Worm (Caenorhabditis elegans) whole organism, L1 larva: ENCODE measurements around the gene lec-2.

ENCODE experiments used
- C04F5.9 ChIP-seq: sonication (generic microtip); optimal IDR thresholded peaks from 2 replicates; lab custom pipeline; 2016; ENCODE audit warnings: missing genetic modification characterization, missing compliant biosample characterization
- C16A3.4 ChIP-seq: fragments of 150-350 bp; optimal IDR thresholded peaks from 2 replicates; lab custom pipeline; 2014; ENCODE audit warnings: missing biosample characterization, missing genetic modification characterization
- C34B4.2 ChIP-seq: sonication (generic microtip); optimal IDR thresholded peaks from 2 replicates; lab custom pipeline; 2017; ENCODE audit warnings: mild to moderate bottlenecking, missing genetic modification characterization, missing compliant biosample characterization
- F16B12.6 ChIP-seq: fragments of 150-350 bp; optimal IDR thresholded peaks from 2 replicates; lab custom pipeline; 2014; ENCODE audit warnings: missing biosample characterization, missing genetic modification characterization
- aha-1 ChIP-seq: fragments of 150-350 bp; optimal IDR thresholded peaks from 2 replicates; lab custom pipeline; 2014; ENCODE audit warnings: missing biosample characterization, missing genetic modification characterization
- aly-2 ChIP-seq: fragments of 150-350 bp; optimal IDR thresholded peaks from 2 replicates; lab custom pipeline; 2014; ENCODE audit warnings: missing biosample characterization, missing genetic modification characterization
- ceh-8 ChIP-seq: fragments of 200-800 bp; sonication (Bioruptor generic); optimal IDR thresholded peaks from 2 replicates; lab custom pipeline; 2018; ENCODE audit warnings: mild to moderate bottlenecking, missing genetic modification characterization, moderate library complexity, missing compliant biosample characterization
- ceh-82 ChIP-seq, 3 experiments: fragments of 150-350 bp in 1 of 3; sonication (generic microtip) in 2 of 3; optimal IDR thresholded peaks; 2 replicates each; lab custom pipeline; 2014 to 2017; ENCODE audit warnings: missing biosample characterization in 3 of 3, missing genetic modification characterization in 3 of 3
- ceh-90 ChIP-seq: sonication (generic microtip); optimal IDR thresholded peaks from 2 replicates; lab custom pipeline; 2016; ENCODE audit warnings: missing genetic modification characterization, missing compliant biosample characterization
- dpl-1 ChIP-seq, 3 experiments: fragments of 150-350 bp in 2 of 3; sonication (generic microtip) in 1 of 3; optimal IDR thresholded peaks; 2 replicates each; lab custom pipeline; 2014 to 2017; ENCODE audit warnings: missing biosample characterization in 3 of 3, missing genetic modification characterization in 3 of 3, missing genetic modification reagents in 3 of 3
- dsc-1 ChIP-seq: sonication (generic microtip); optimal IDR thresholded peaks from 2 replicates; lab custom pipeline; 2016; ENCODE audit warnings: mild to moderate bottlenecking, missing genetic modification characterization, missing compliant biosample characterization
- efl-1 ChIP-seq, 4 experiments: fragments of 150-350 bp; optimal IDR thresholded peaks in 3 of 4; peaks in 1 of 4; 1 replicate in 1 of 4; 2 replicates in 3 of 4; lab custom pipeline; 2014; ENCODE audit warnings: missing biosample characterization in 2 of 4, missing genetic modification characterization in 2 of 4, missing genetic modification reagents in 2 of 4
- egl-13 ChIP-seq: sonication (generic microtip); optimal IDR thresholded peaks from 2 replicates; lab custom pipeline; 2016; ENCODE audit warnings: missing genotype, missing genetic modification reagents, missing genetic modification characterization, missing compliant biosample characterization
- elt-2 ChIP-seq: sonication (generic microtip); optimal IDR thresholded peaks from 2 replicates; lab custom pipeline; 2016; ENCODE audit warnings: missing genetic modification characterization, mild to moderate bottlenecking, inconsistent platforms, missing compliant biosample characterization, missing genetic modification reagents
- elt-3 ChIP-seq, 6 experiments: fragments of 150-350 bp in 1 of 6; sonication (generic microtip); optimal IDR thresholded peaks; 2 replicates each; lab custom pipeline; 2017 to 2018; ENCODE audit warnings: missing biosample characterization in 6 of 6, missing genetic modification characterization in 6 of 6, inconsistent platforms in 1 of 6
- ets-5 ChIP-seq: fragments of 200-800 bp; sonication (Bioruptor generic); IDR thresholded peaks from 2 replicates; pipeline ENCODE4 v1.3.6; 2022; ENCODE audit warnings: missing genetic modification characterization, missing compliant biosample characterization
- fkh-10 ChIP-seq: sonication (generic microtip); optimal IDR thresholded peaks from 2 replicates; lab custom pipeline; 2017; ENCODE audit warnings: missing biosample characterization, missing genetic modification reagents, missing genetic modification characterization
- fkh-4 ChIP-seq: sonication (generic microtip); optimal IDR thresholded peaks from 2 replicates; lab custom pipeline; 2016; ENCODE audit warnings: missing compliant biosample characterization, missing genetic modification characterization, borderline replicate concordance
- fos-1 ChIP-seq: fragments of 150-350 bp; optimal IDR thresholded peaks from 2 replicates; lab custom pipeline; 2014; ENCODE audit warnings: missing biosample characterization, missing genetic modification characterization
- lin-14 ChIP-seq: fragments of 200-800 bp; sonication (Bioruptor generic); optimal IDR thresholded peaks from 2 replicates; lab custom pipeline; 2018; ENCODE audit warnings: mild to moderate bottlenecking, missing genetic modification characterization, moderate library complexity, missing compliant biosample characterization
- lin-15B ChIP-seq: fragments of 150-350 bp; sonication (generic microtip); optimal IDR thresholded peaks from 3 replicates; lab custom pipeline; 2014; ENCODE audit warnings: missing biosample characterization, missing genetic modification characterization
- lin-35 ChIP-seq, 2 experiments: fragments of 150-350 bp; optimal IDR thresholded peaks; 2 replicates each; lab custom pipeline; 2014; ENCODE audit warnings: missing biosample characterization in 2 of 2, missing genetic modification characterization in 2 of 2, missing genetic modification reagents in 2 of 2
- lin-39 ChIP-seq: fragments of 150-350 bp; optimal IDR thresholded peaks from 2 replicates; lab custom pipeline; 2014; ENCODE audit warnings: missing biosample characterization, missing genetic modification reagents, missing genetic modification characterization
- lir-3 ChIP-seq: sonication (generic microtip); optimal IDR thresholded peaks from 2 replicates; lab custom pipeline; 2016; ENCODE audit warnings: mild to moderate bottlenecking, missing genetic modification characterization, moderate library complexity, missing compliant biosample characterization; ENCODE audit not compliant: poor library complexity
- lsy-2 ChIP-seq, 2 experiments: fragments of 150-350 bp; optimal IDR thresholded peaks; 2 replicates each; lab custom pipeline; 2014; ENCODE audit warnings: missing biosample characterization in 2 of 2, missing genetic modification characterization in 2 of 2
- mef-2 ChIP-seq: fragments of 150-350 bp; optimal IDR thresholded peaks from 2 replicates; lab custom pipeline; 2014; ENCODE audit warnings: missing biosample characterization, missing genetic modification characterization
- nhr-11 ChIP-seq: fragments of 150-350 bp; optimal IDR thresholded peaks from 2 replicates; lab custom pipeline; 2014; ENCODE audit warnings: missing biosample characterization, missing genetic modification characterization
- nhr-19 ChIP-seq: fragments of 200-800 bp; sonication (Bioruptor generic); conservative IDR thresholded peaks from 2 replicates; pipeline ENCODE4 v1.3.6; 2022; ENCODE audit warnings: missing genetic modification characterization, missing compliant biosample characterization
- nhr-20 ChIP-seq: sonication (generic microtip); optimal IDR thresholded peaks from 2 replicates; lab custom pipeline; 2016; ENCODE audit warnings: mild to moderate bottlenecking, missing genetic modification characterization, missing compliant biosample characterization
- nhr-71 ChIP-seq: sonication (generic microtip); optimal IDR thresholded peaks from 2 replicates; lab custom pipeline; 2016; ENCODE audit warnings: mild to moderate bottlenecking, missing genetic modification characterization, moderate library complexity, missing compliant biosample characterization
- nhr-76 ChIP-seq: sonication (generic microtip); optimal IDR thresholded peaks from 2 replicates; lab custom pipeline; 2017; ENCODE audit warnings: missing biosample characterization, missing genetic modification characterization
- nhr-84 ChIP-seq: sonication (generic microtip); optimal IDR thresholded peaks from 2 replicates; lab custom pipeline; 2017; ENCODE audit warnings: missing biosample characterization, missing genetic modification characterization
- nhr-85 ChIP-seq: sonication (generic microtip); peaks from one replicate; lab custom pipeline; 2016; ENCODE audit warnings: missing genetic modification characterization, inconsistent platforms, missing compliant biosample characterization
- nhr-90 ChIP-seq: sonication (generic microtip); optimal IDR thresholded peaks from 2 replicates; lab custom pipeline; 2016; ENCODE audit warnings: mild to moderate bottlenecking, missing genetic modification characterization, missing compliant biosample characterization; ENCODE audit not compliant: poor library complexity
- pax-3 ChIP-seq: fragments of 200-800 bp; sonication (Bioruptor generic); optimal IDR thresholded peaks from 2 replicates; lab custom pipeline; 2018; ENCODE audit warnings: mild to moderate bottlenecking, missing genetic modification characterization, moderate library complexity, missing compliant biosample characterization
- pqm-1 ChIP-seq: sonication (generic microtip); optimal IDR thresholded peaks from 3 replicates; lab custom pipeline; 2017; ENCODE audit warnings: missing biosample characterization, missing genetic modification characterization
- rnt-1 ChIP-seq: sonication (generic microtip); optimal IDR thresholded peaks from 2 replicates; lab custom pipeline; 2016; ENCODE audit warnings: mild to moderate bottlenecking, missing genetic modification characterization, moderate library complexity, missing compliant biosample characterization
- snpc-4 ChIP-seq: fragments of 150-350 bp; optimal IDR thresholded peaks from 2 replicates; lab custom pipeline; 2014; ENCODE audit warnings: missing biosample characterization, missing genetic modification characterization
- snu-23 ChIP-seq: sonication (generic microtip); optimal IDR thresholded peaks from 2 replicates; lab custom pipeline; 2016; ENCODE audit warnings: missing genetic modification characterization, missing compliant biosample characterization
- sox-4 ChIP-seq: sonication (generic microtip); optimal IDR thresholded peaks from 2 replicates; lab custom pipeline; 2016; ENCODE audit warnings: missing genetic modification characterization, missing compliant biosample characterization
- sptf-1 ChIP-seq: fragments of 150-350 bp; optimal IDR thresholded peaks from 2 replicates; lab custom pipeline; 2014; ENCODE audit warnings: missing biosample characterization, missing genetic modification characterization
- sup-37 ChIP-seq: fragments of 200-800 bp; sonication (Bioruptor generic); optimal IDR thresholded peaks from 2 replicates; lab custom pipeline; 2018; ENCODE audit warnings: mild to moderate bottlenecking, missing genetic modification characterization, missing compliant biosample characterization
- swsn-7 ChIP-seq: sonication (generic microtip); optimal IDR thresholded peaks from 2 replicates; lab custom pipeline; 2016; ENCODE audit warnings: missing genetic modification characterization, missing compliant biosample characterization
- tbx-2 ChIP-seq: sonication (generic microtip); optimal IDR thresholded peaks from 2 replicates; lab custom pipeline; 2016; ENCODE audit warnings: missing genetic modification characterization, missing compliant biosample characterization
- unc-130 ChIP-seq: fragments of 150-350 bp; optimal IDR thresholded peaks from 2 replicates; lab custom pipeline; 2017; ENCODE audit warnings: missing biosample characterization, missing genetic modification characterization, inconsistent platforms
- unc-30 ChIP-seq: sonication (generic microtip); optimal IDR thresholded peaks from 2 replicates; lab custom pipeline; 2017; ENCODE audit warnings: missing biosample characterization, missing genetic modification characterization
- unc-62 ChIP-seq: fragments of 150-350 bp; optimal IDR thresholded peaks from 2 replicates; lab custom pipeline; 2014; ENCODE audit warnings: missing biosample characterization, missing genetic modification reagents, missing genetic modification characterization
- unc-86 ChIP-seq: sonication (generic microtip); optimal IDR thresholded peaks from 2 replicates; lab custom pipeline; 2016; ENCODE audit warnings: missing genetic modification characterization, missing compliant biosample characterization
- unc-98 ChIP-seq: fragments of 200-800 bp; sonication (Bioruptor generic); IDR thresholded peaks from 2 replicates; pipeline ENCODE4 v1.3.6; 2022; ENCODE audit warnings: missing genetic modification characterization, missing compliant biosample characterization
- vab-15 ChIP-seq: sonication (generic microtip); optimal IDR thresholded peaks from 2 replicates; lab custom pipeline; 2017; ENCODE audit warnings: missing genotype, mild to moderate bottlenecking, missing genetic modification characterization, missing compliant biosample characterization
- zag-1 ChIP-seq: fragments of 150-350 bp; optimal IDR thresholded peaks from 2 replicates; lab custom pipeline; 2014; ENCODE audit warnings: missing biosample characterization, missing genetic modification characterization
- ztf-11 ChIP-seq, 2 experiments: sonication (generic microtip); optimal IDR thresholded peaks; 2 replicates each; lab custom pipeline; 2016 to 2017; ENCODE audit warnings: missing genetic modification characterization in 2 of 2, missing biosample characterization in 1 of 2, missing compliant biosample characterization in 1 of 2
- ztf-4 ChIP-seq: fragments of 150-350 bp; optimal IDR thresholded peaks from 2 replicates; lab custom pipeline; 2014; ENCODE audit warnings: missing biosample characterization, missing genetic modification characterization

Gene lec-2

DNA sequence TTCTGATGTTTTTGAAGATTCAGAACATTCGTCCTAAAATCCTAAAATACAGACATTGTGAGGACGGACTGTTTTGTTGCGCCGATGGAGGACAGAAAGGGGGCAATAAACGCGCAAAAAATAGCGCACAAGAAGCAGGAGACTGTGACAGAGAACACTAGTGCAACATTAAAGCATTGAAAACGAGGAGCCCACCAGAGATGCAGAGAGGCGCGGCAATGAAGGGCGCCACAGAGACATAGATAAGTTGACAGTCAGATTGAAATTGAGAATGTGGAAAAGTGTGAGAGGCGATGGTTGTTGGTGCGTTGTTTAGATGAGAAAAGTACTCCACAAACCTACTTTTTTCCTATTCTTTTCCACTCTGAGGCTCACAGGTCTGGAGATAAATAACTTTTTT, 41.0 kb downstream of the lec-2 start, which contains the start of gene aakg-5 (continued):
- TF ChIP-seq unc-30 (no peak), vab-15 (no peak), dpl-1 (GFP tag; optimal IDR thresholded peaks at IDR 0.05; lab: Kevin White, UChicago) (peak; percentile 59 to 66 (median 62)), nhr-76 (tag; lab: Kevin White, UChicago) (no peak), pqm-1 (tag; lab: Kevin White, UChicago) (no peak), mef-2 (tag; lab: Kevin White, UChicago) (no peak), unc-62 (no peak), tbx-2 (tag; lab: Kevin White, UChicago) (peak; percentile 92), snpc-4 (peak; percentile 41), unc-130 (tag; lab: Kevin White, UChicago) (peak; percentile 54), aha-1 (tag; lab: Kevin White, UChicago) (no peak), zag-1 (tag; lab: Kevin White, UChicago) (no peak), unc-86 (tag; lab: Kevin White, UChicago) (peak; percentile 77), ets-5 (GFP tag; lab: Robert Waterston, UW) (no peak), ztf-11 (tag; optimal IDR thresholded peaks at IDR 0.05; lab: Kevin White, UChicago) (no peak), C34B4.2 (tag; lab: Kevin White, UChicago) (no peak), nhr-84 (tag; lab: Kevin White, UChicago) (no peak), nhr-11 (tag; lab: Kevin White, UChicago) (peak; percentile 79), egl-13 (tag; lab: Kevin White, UChicago) (no peak), F16B12.6 (tag; lab: Kevin White, UChicago) (peak; percentile 28), lin-35 (GFP tag; optimal IDR thresholded peaks at IDR 0.05; lab: Kevin White, UChicago) (peak; percentile 72 to 88), elt-3 (tag; optimal IDR thresholded peaks at IDR 0.05; lab: Kevin White, UChicago) (peak in 5 of 6 experiments; percentile 36 to 86 (median 56)), dsc-1 (peak; percentile 70), lin-39 (tag; lab: Kevin White, UChicago) (peak; percentile 46), swsn-7 (peak; percentile 90), sox-4 (tag; lab: Kevin White, UChicago) (no peak), nhr-71 (tag; lab: Kevin White, UChicago) (peak; percentile 96), lsy-2 (tag; optimal IDR thresholded peaks at IDR 0.05; lab: Kevin White, UChicago) (peak; percentile 78 to 89), ceh-82 (tag; optimal IDR thresholded peaks at IDR 0.05; lab: Kevin White, UChicago) (peak; percentile 59 to 74 (median 72)), lir-3 (tag; lab: Kevin White, UChicago) (peak; percentile 51), aly-2 (no peak), ceh-8 (no peak), fos-1 (tag; lab: Kevin White, UChicago) (peak; percentile 67), nhr-90 (tag; lab: Kevin White, UChicago) (peak; percentile 85), nhr-85 (tag; lab: Kevin White, UChicago) (peak; percentile 99), C16A3.4 (tag; lab: Kevin White, UChicago) (peak; percentile 56), sptf-1 (tag; lab: Kevin White, UChicago) (no peak), lin-15B (tag; lab: Kevin White, UChicago) (no peak), pax-3 (tag; lab: Kevin White, UChicago) (peak; percentile 21), ceh-90 (no peak), rnt-1 (tag; lab: Kevin White, UChicago) (peak; percentile 90), sup-37 (GFP tag; lab: Kevin White, UChicago) (no peak)

DNA sequence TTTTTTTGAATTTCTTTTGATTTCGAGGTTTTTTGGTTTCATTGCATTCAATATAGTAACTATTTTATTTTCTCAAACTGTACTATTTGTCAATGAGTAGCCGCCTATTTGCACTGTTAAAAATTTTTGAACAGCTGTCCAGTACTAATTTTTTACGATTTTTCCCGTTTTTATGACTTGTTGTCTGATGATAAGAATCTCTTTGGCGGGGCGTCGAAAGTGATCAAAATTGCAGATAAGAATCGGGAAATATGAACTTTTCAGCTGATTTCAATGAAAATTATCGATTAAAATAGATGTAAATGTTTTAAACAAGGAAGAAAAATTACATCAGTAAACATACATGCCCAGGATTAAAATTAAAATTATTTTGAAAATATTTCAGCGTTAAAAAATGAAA, 41.8 kb downstream of the lec-2 start:
- TF ChIP-seq elt-2 = peak; percentile 71
- no peak for TF ChIP-seq lir-3 (tag; lab: Kevin White, UChicago)
- no peak for TF ChIP-seq nhr-19 (GFP tag; lab: Robert Waterston, UW)
- TF ChIP-seq ztf-4 (tag; lab: Kevin White, UChicago) = no peak
- TF ChIP-seq unc-98 (GFP tag; lab: Robert Waterston, UW) = no peak
- TF ChIP-seq pax-3 (tag; lab: Kevin White, UChicago) = no peak
- no peak for TF ChIP-seq tbx-2 (tag; lab: Kevin White, UChicago)
- no peak for TF ChIP-seq fkh-10
- TF ChIP-seq aly-2 = no peak
- TF ChIP-seq C04F5.9 = no peak
- peak; percentile 8 for TF ChIP-seq nhr-20 (tag; lab: Kevin White, UChicago)
- peak; percentile 89 for TF ChIP-seq nhr-85 (tag; lab: Kevin White, UChicago)
- TF ChIP-seq lin-14 = peak; percentile 64
- TF ChIP-seq ceh-90 = no peak
- TF ChIP-seq efl-1 (optimal IDR thresholded peaks at IDR 0.05; lab: Kevin White, UChicago) = no peak
- TF ChIP-seq efl-1 (GFP tag; optimal IDR thresholded peaks at IDR 0.05 in 1 of 2; lab: Kevin White, UChicago) = peak in 1 of 2 experiments; percentile 1
- TF ChIP-seq lin-35 (GFP tag; optimal IDR thresholded peaks at IDR 0.05; lab: Kevin White, UChicago) = peak in 1 of 2 experiments; percentile 21
- no peak for TF ChIP-seq fkh-4 (tag; lab: Kevin White, UChicago)
- TF ChIP-seq snu-23 (GFP tag; lab: Kevin White, UChicago) = no peak
